Fruit fly (Drosophila melanogaster) whole organism, prepupa: ENCODE measurements around the gene ppk5.
A peak's percentile ranks its signal among the peaks of the same experiment; 100 is the strongest.

Source experiments
- CG10631 ChIP-seq: fragments of 200-800 bp; sonication (Bioruptor generic); optimal IDR thresholded peaks from 2 replicates; lab custom pipeline; 2016; ENCODE audit warnings: missing biosample characterization, missing genetic modification characterization
- CG10669 ChIP-seq: fragments of 200-800 bp; sonication (Bioruptor generic); optimal IDR thresholded peaks from 3 replicates; lab custom pipeline; 2018; ENCODE audit warnings: missing biosample characterization, mild to moderate bottlenecking, missing genetic modification characterization, moderate library complexity
- CG11294 ChIP-seq: fragments of 200-800 bp; sonication (Bioruptor generic); IDR thresholded peaks from 2 replicates; pipeline ENCODE4 v1.3.6; 2022; ENCODE audit warnings: missing biosample characterization, missing genetic modification characterization
- CG11762 ChIP-seq: fragments of 200-800 bp; sonication (Bioruptor generic); optimal IDR thresholded peaks from 3 replicates; lab custom pipeline; 2016; ENCODE audit warnings: missing biosample characterization, missing genetic modification characterization; ENCODE audit not compliant: insufficient read depth
- CG11902 ChIP-seq: fragments of 200-800 bp; sonication (Bioruptor generic); optimal IDR thresholded peaks from 3 replicates; lab custom pipeline; 2016; ENCODE audit warnings: missing biosample characterization, missing genetic modification characterization
- CG3032 ChIP-seq: fragments of 200-800 bp; optimal IDR thresholded peaks from 2 replicates; lab custom pipeline; 2019; ENCODE audit warnings: missing biosample characterization, mild to moderate bottlenecking, missing genetic modification characterization, moderate library complexity
- CG3919 ChIP-seq: fragments of 200-800 bp; sonication (Bioruptor generic); optimal IDR thresholded peaks from 3 replicates; lab custom pipeline; 2016; ENCODE audit warnings: missing biosample characterization, missing genetic modification characterization
- CG4318 ChIP-seq: fragments of 200-800 bp; sonication (Bioruptor generic); optimal IDR thresholded peaks from 3 replicates; lab custom pipeline; 2017; ENCODE audit warnings: missing biosample characterization, mild to moderate bottlenecking, missing genetic modification characterization
- CG6163 ChIP-seq: fragments of 200-800 bp; sonication (Bioruptor generic); IDR thresholded peaks from 3 replicates; pipeline ENCODE4 v1.3.6; 2022; ENCODE audit warnings: missing biosample characterization, missing genetic modification characterization
- CG6276 ChIP-seq: fragments of 200-800 bp; sonication (Bioruptor generic); optimal IDR thresholded peaks from 2 replicates; lab custom pipeline; 2017; ENCODE audit warnings: missing biosample characterization, mild to moderate bottlenecking, missing genetic modification characterization
- CG6792 ChIP-seq: fragments of 200-800 bp; sonication (Bioruptor generic); optimal IDR thresholded peaks from 3 replicates; lab custom pipeline; 2016; ENCODE audit warnings: missing biosample characterization, missing genetic modification characterization
- CG6808 ChIP-seq: fragments of 200-800 bp; sonication (Bioruptor generic); optimal IDR thresholded peaks from 3 replicates; lab custom pipeline; 2017; ENCODE audit warnings: missing biosample characterization, missing genetic modification characterization, mild to moderate bottlenecking, moderate library complexity, missing genetic modification reagents
- CG6854 ChIP-seq: fragments of 200-800 bp; sonication (Bioruptor generic); optimal IDR thresholded peaks from 2 replicates; lab custom pipeline; 2017; ENCODE audit warnings: missing biosample characterization, mild to moderate bottlenecking, missing genetic modification characterization
- CG7368 ChIP-seq: fragments of 200-800 bp; sonication (Bioruptor generic); optimal IDR thresholded peaks from 3 replicates; lab custom pipeline; 2016; ENCODE audit warnings: missing biosample characterization, missing genetic modification characterization
- CG8632 ChIP-seq: fragments of 200-800 bp; sonication (Bioruptor generic); optimal IDR thresholded peaks from 3 replicates; lab custom pipeline; 2016; ENCODE audit warnings: missing biosample characterization, missing genetic modification characterization
- CG9139 ChIP-seq: fragments of 200-800 bp; sonication (Bioruptor generic); optimal IDR thresholded peaks from 3 replicates; lab custom pipeline; 2017; ENCODE audit warnings: missing biosample characterization, mild to moderate bottlenecking, missing genetic modification characterization
- Eip75B ChIP-seq: fragments of 200-800 bp; sonication (Bioruptor generic); optimal IDR thresholded peaks from 3 replicates; lab custom pipeline; 2016; ENCODE audit warnings: missing biosample characterization, missing genetic modification characterization
- Eip78C ChIP-seq: fragments of 200-800 bp; sonication (Bioruptor generic); peaks from one replicate; lab custom pipeline; 2016; ENCODE audit warnings: missing biosample characterization, missing genetic modification characterization
- Eip93F ChIP-seq: fragments of 200-800 bp; sonication (Bioruptor generic); optimal IDR thresholded peaks from 2 replicates; lab custom pipeline; 2016; ENCODE audit warnings: missing biosample characterization, mild to moderate bottlenecking, missing genetic modification characterization
- Ets96B ChIP-seq: fragments of 200-800 bp; optimal IDR thresholded peaks from 2 replicates; lab custom pipeline; 2019; ENCODE audit warnings: missing biosample characterization, mild to moderate bottlenecking, missing genetic modification characterization, moderate library complexity
- Gug ChIP-seq: fragments of 200-800 bp; sonication (Bioruptor generic); IDR thresholded peaks from 2 replicates; pipeline ENCODE4 v1.3.6; 2022; ENCODE audit warnings: missing biosample characterization, missing genetic modification characterization
- Hr38 ChIP-seq: sonication (Bioruptor generic); optimal IDR thresholded peaks from 2 replicates; lab custom pipeline; 2016; ENCODE audit warnings: missing biosample characterization, missing genetic modification characterization
- Hr39 ChIP-seq: fragments of 200-800 bp; sonication (Bioruptor generic); optimal IDR thresholded peaks from 2 replicates; lab custom pipeline; 2016; ENCODE audit warnings: missing biosample characterization, missing genetic modification characterization
- Hr4 ChIP-seq: fragments of 200-800 bp; sonication (Bioruptor generic); optimal IDR thresholded peaks from 3 replicates; lab custom pipeline; 2016; ENCODE audit warnings: missing biosample characterization, missing genetic modification characterization
- Lpt ChIP-seq: fragments of 200-800 bp; sonication (Bioruptor generic); optimal IDR thresholded peaks from 3 replicates; lab custom pipeline; 2016; ENCODE audit warnings: missing biosample characterization, missing genetic modification characterization
- OdsH ChIP-seq: fragments of 200-800 bp; sonication (Bioruptor generic); optimal IDR thresholded peaks from 3 replicates; lab custom pipeline; 2016; ENCODE audit warnings: missing biosample characterization, missing genetic modification characterization
- Smox ChIP-seq: fragments of 200-800 bp; sonication (Bioruptor generic); optimal IDR thresholded peaks from 3 replicates; lab custom pipeline; 2016; ENCODE audit warnings: missing biosample characterization, missing genetic modification characterization
- Sox102F ChIP-seq: fragments of 200-800 bp; sonication (Bioruptor generic); optimal IDR thresholded peaks from 2 replicates; lab custom pipeline; 2016; ENCODE audit warnings: missing biosample characterization, mild to moderate bottlenecking, missing genetic modification characterization
- Sox14 ChIP-seq: fragments of 200-800 bp; sonication (Bioruptor generic); optimal IDR thresholded peaks from 3 replicates; lab custom pipeline; 2016; ENCODE audit warnings: missing biosample characterization, missing genetic modification characterization
- Sox15 ChIP-seq: fragments of 200-800 bp; sonication (Bioruptor generic); optimal IDR thresholded peaks from 3 replicates; lab custom pipeline; 2016; ENCODE audit warnings: missing biosample characterization, missing genetic modification characterization
- achi ChIP-seq: fragments of 200-800 bp; sonication (Bioruptor generic); optimal IDR thresholded peaks from 3 replicates; lab custom pipeline; 2016; ENCODE audit warnings: missing biosample characterization, missing genetic modification characterization
- cyc ChIP-seq: fragments of 200-800 bp; sonication (Bioruptor generic); optimal IDR thresholded peaks from 3 replicates; lab custom pipeline; 2016; ENCODE audit warnings: missing biosample characterization, missing genetic modification characterization
- dac ChIP-seq: fragments of 200-800 bp; sonication (Bioruptor generic); optimal IDR thresholded peaks from 2 replicates; lab custom pipeline; 2017; ENCODE audit warnings: missing biosample characterization, mild to moderate bottlenecking, missing genetic modification characterization
- dsx ChIP-seq: fragments of 200-800 bp; optimal IDR thresholded peaks from 3 replicates; lab custom pipeline; 2019; ENCODE audit warnings: missing biosample characterization, mild to moderate bottlenecking, missing genetic modification characterization, moderate library complexity; ENCODE audit not compliant: poor library complexity, severe bottlenecking
- eg ChIP-seq: fragments of 200-800 bp; sonication (Bioruptor generic); IDR thresholded peaks from 3 replicates; pipeline ENCODE4 v1.3.6; 2022; ENCODE audit warnings: missing biosample characterization, missing genetic modification characterization
- esn ChIP-seq: fragments of 200-800 bp; sonication (Bioruptor generic); optimal IDR thresholded peaks from 2 replicates; lab custom pipeline; 2016; ENCODE audit warnings: missing biosample characterization, mild to moderate bottlenecking, missing genetic modification characterization, moderate library complexity
- fd59A ChIP-seq: fragments of 200-800 bp; sonication (Bioruptor generic); optimal IDR thresholded peaks from 2 replicates; lab custom pipeline; 2017; ENCODE audit warnings: missing biosample characterization, mild to moderate bottlenecking, missing genetic modification characterization, missing genetic modification reagents
- fkh ChIP-seq: fragments of 200-800 bp; sonication (Bioruptor generic); optimal IDR thresholded peaks from 3 replicates; lab custom pipeline; 2017; ENCODE audit warnings: missing biosample characterization, mild to moderate bottlenecking, missing genetic modification characterization, moderate library complexity
- lz ChIP-seq: fragments of 200-800 bp; sonication (Bioruptor generic); optimal IDR thresholded peaks from 3 replicates; lab custom pipeline; 2016; ENCODE audit warnings: missing biosample characterization, missing genetic modification characterization
- salr ChIP-seq, 2 experiments: fragments of 200-800 bp; sonication (Bioruptor generic); optimal IDR thresholded peaks; 3 replicates each; lab custom pipeline; 2016 to 2018; ENCODE audit warnings: missing biosample characterization in 2 of 2, missing genetic modification characterization in 2 of 2, mild to moderate bottlenecking in 1 of 2
- spab ChIP-seq: fragments of 200-800 bp; sonication (Bioruptor generic); optimal IDR thresholded peaks from 2 replicates; lab custom pipeline; 2017; ENCODE audit warnings: missing biosample characterization, mild to moderate bottlenecking, missing genetic modification characterization, missing genetic modification reagents
- ss ChIP-seq, 2 experiments: fragments of 200-800 bp; sonication (Bioruptor generic); optimal IDR thresholded peaks; 2 replicates in 1 of 2; 3 replicates in 1 of 2; lab custom pipeline; 2017 to 2018; ENCODE audit warnings: mild to moderate bottlenecking in 2 of 2, missing biosample characterization in 2 of 2, missing genetic modification characterization in 2 of 2, moderate library complexity in 1 of 2
- svp ChIP-seq: fragments of 200-800 bp; sonication (Bioruptor generic); peaks from one replicate; lab custom pipeline; 2016; ENCODE audit warnings: missing biosample characterization, missing genetic modification characterization
- topi ChIP-seq: fragments of 200-800 bp; sonication (Bioruptor generic); optimal IDR thresholded peaks from 3 replicates; lab custom pipeline; 2016; ENCODE audit warnings: missing biosample characterization, missing genetic modification characterization
- vri ChIP-seq: fragments of 200-800 bp; sonication (Bioruptor generic); optimal IDR thresholded peaks from 3 replicates; lab custom pipeline; 2016; ENCODE audit warnings: missing biosample characterization, mild to moderate bottlenecking, missing genetic modification characterization

ppk5 gene

DNA sequence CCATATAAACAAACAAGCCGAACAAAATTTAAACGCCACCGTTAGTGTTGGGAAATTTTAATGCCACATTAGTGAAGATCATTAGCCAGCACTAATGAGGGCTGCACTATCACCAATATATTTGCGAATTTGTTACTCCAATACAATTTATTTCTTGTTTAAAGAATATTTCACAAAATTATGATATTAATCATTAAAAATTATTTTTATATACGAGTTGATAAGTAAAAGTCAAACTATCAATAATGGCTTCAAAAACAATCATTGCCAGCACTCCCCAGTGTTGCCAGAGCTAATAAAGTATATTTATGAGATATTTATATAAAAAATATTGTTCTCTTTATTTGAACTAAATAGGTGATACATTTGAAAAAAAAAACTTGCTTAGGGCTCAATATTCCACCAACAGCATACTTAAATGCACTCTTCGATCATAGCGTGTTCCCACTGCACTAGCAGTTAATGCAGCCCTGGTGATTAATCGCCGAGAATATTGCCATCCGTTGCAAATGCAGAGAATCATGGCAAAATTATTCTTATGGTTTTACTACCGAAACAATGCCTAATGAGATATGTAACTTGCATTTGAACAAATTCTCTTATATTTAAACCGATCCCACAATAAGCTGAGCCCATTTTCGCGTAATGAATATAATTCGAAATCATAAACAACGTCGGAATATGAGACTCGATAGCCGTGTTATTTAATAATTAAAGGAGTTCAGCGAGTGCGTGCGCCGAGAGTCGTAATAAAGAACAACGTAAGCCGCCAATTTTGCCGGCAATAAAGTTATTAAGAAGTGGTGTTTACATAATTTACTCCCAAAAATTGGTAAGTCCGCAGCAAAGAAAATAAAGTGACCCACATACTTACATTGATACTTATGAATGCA is 18.4 kb upstream of the ppk5 start, which contains the start of the genes SAK and Cdk12 (continued):
- TF ChIP-seq dsx: peak; percentile 77
- TF ChIP-seq svp (GFP tag; lab: Kevin White, UChicago): no peak
- peak; percentile 77 for TF ChIP-seq Lpt
- peak; percentile 59 to 75 for TF ChIP-seq ss (GFP tag; optimal IDR thresholded peaks at IDR 0.05; lab: Kevin White, UChicago)
- peak; percentile 76 for TF ChIP-seq CG11294 (GFP tag; lab: Robert Waterston, UW)
- TF ChIP-seq Smox (GFP tag; lab: Kevin White, UChicago): peak; percentile 77
- peak; percentile 74 for TF ChIP-seq Hr39 (GFP tag; lab: Kevin White, UChicago)
- TF ChIP-seq Eip93F (GFP tag; lab: Kevin White, UChicago): peak; percentile 71
- peak; percentile 67 for TF ChIP-seq lz (GFP tag; lab: Kevin White, UChicago)
- peak; percentile 70 for TF ChIP-seq CG6808 (GFP tag; lab: Kevin White, UChicago)
- peak; percentile 49 for TF ChIP-seq CG9139 (GFP tag; lab: Kevin White, UChicago)
- TF ChIP-seq CG3032 (tag; lab: Kevin White, UChicago): peak; percentile 84
- TF ChIP-seq topi (GFP tag; lab: Kevin White, UChicago): peak; percentile 66
- TF ChIP-seq Sox15 (GFP tag; lab: Kevin White, UChicago): peak; percentile 80
- peak; percentile 78 for TF ChIP-seq cyc (GFP tag; lab: Kevin White, UChicago)
- peak; percentile 78 for TF ChIP-seq CG10669 (GFP tag; lab: Kevin White, UChicago)
- TF ChIP-seq CG11902 (GFP tag; lab: Kevin White, UChicago): peak; percentile 84
- TF ChIP-seq vri (GFP tag; lab: Kevin White, UChicago): peak; percentile 23
- TF ChIP-seq dac (GFP tag; lab: Kevin White, UChicago): peak; percentile 66
- peak; percentile 67 for TF ChIP-seq spab (GFP tag; lab: Kevin White, UChicago)
- peak; percentile 59 for TF ChIP-seq CG6854 (GFP tag; lab: Kevin White, UChicago)
- TF ChIP-seq Eip75B (GFP tag; lab: Kevin White, UChicago): peak; percentile 66
- TF ChIP-seq esn: peak; percentile 82
- TF ChIP-seq fd59A: peak; percentile 63

- peak; percentile 32 for TF ChIP-seq CG3919 (GFP tag; lab: Kevin White, UChicago)
- TF ChIP-seq salr (GFP tag; optimal IDR thresholded peaks at IDR 0.05; lab: Kevin White, UChicago): no peak
- peak; percentile 39 for TF ChIP-seq cyc (GFP tag; lab: Kevin White, UChicago)
- TF ChIP-seq Gug (GFP tag; lab: Robert Waterston, UW): no peak
- TF ChIP-seq CG11762 (GFP tag; lab: Kevin White, UChicago): peak; percentile 50
- peak; percentile 50 for TF ChIP-seq Smox (GFP tag; lab: Kevin White, UChicago)
- no peak for TF ChIP-seq CG4318 (GFP tag; lab: Kevin White, UChicago)
- no peak for TF ChIP-seq dac (GFP tag; lab: Kevin White, UChicago)
- no peak for TF ChIP-seq CG6163
- no peak for TF ChIP-seq CG11902 (GFP tag; lab: Kevin White, UChicago)
- no peak for TF ChIP-seq Hr38
- peak; percentile 36 for TF ChIP-seq CG7368
- no peak for TF ChIP-seq CG9139 (GFP tag; lab: Kevin White, UChicago)
- peak; percentile 43 for TF ChIP-seq Eip93F (GFP tag; lab: Kevin White, UChicago)
- TF ChIP-seq CG6276 (GFP tag; lab: Kevin White, UChicago): no peak
- TF ChIP-seq Lpt: peak; percentile 44
- peak; percentile 45 for TF ChIP-seq CG8632
- TF ChIP-seq eg (GFP tag; lab: Robert Waterston, UW): no peak
- TF ChIP-seq lz (GFP tag; lab: Kevin White, UChicago): peak; percentile 40
- no peak for TF ChIP-seq spab (GFP tag; lab: Kevin White, UChicago)
- peak; percentile 6 for TF ChIP-seq fkh (GFP tag; lab: Kevin White, UChicago)
- TF ChIP-seq Sox102F: peak; percentile 56
- TF ChIP-seq svp (GFP tag; lab: Kevin White, UChicago): no peak
- peak; percentile 73 for TF ChIP-seq achi (GFP tag; lab: Kevin White, UChicago)
- TF ChIP-seq topi (GFP tag; lab: Kevin White, UChicago): peak; percentile 52
- peak; percentile 48 for TF ChIP-seq Eip78C
- peak; percentile 50 for TF ChIP-seq CG10631 (GFP tag; lab: Kevin White, UChicago)
- TF ChIP-seq dsx: peak; percentile 23
- TF ChIP-seq Sox14 (GFP tag; lab: Kevin White, UChicago): peak; percentile 55
- peak; percentile 57 for TF ChIP-seq CG6792 (GFP tag; lab: Kevin White, UChicago)
- TF ChIP-seq OdsH: peak; percentile 49
- TF ChIP-seq Eip75B (GFP tag; lab: Kevin White, UChicago): peak; percentile 69
- peak; percentile 8 for TF ChIP-seq Ets96B (tag; lab: Kevin White, UChicago)
- TF ChIP-seq Sox15 (GFP tag; lab: Kevin White, UChicago): no peak
- TF ChIP-seq Hr4 (GFP tag; lab: Kevin White, UChicago): peak; percentile 60
Observed at dm6 chr3L:21516716-21517266, 17.7 kb upstream of the ppk5 start.
